Worm (Caenorhabditis elegans) whole organism, young adult: ENCODE measurements around the gene clec-59.

Source experiments
- F33H1.4 ChIP-seq: fragments of 200-800 bp; sonication (Bioruptor generic); IDR thresholded peaks from 2 replicates; pipeline ENCODE4 v1.3.6; 2022; ENCODE audit warnings: missing genetic modification reagents, missing genetic modification characterization, missing compliant biosample characterization
- hlh-12 ChIP-seq: sonication (generic microtip); optimal IDR thresholded peaks from 2 replicates; lab custom pipeline; 2016; ENCODE audit warnings: missing genetic modification characterization, missing compliant biosample characterization
- lin-35 ChIP-seq, 3 experiments: fragments of 150-350 bp in 2 of 3; sonication (generic microtip) in 1 of 3; optimal IDR thresholded peaks; 2 replicates each; lab custom pipeline; 2014 to 2018; ENCODE audit warnings: missing biosample characterization in 3 of 3, missing genetic modification characterization in 3 of 3, missing genetic modification reagents in 3 of 3
- nhr-179 ChIP-seq: sonication (generic microtip); optimal IDR thresholded peaks from 2 replicates; lab custom pipeline; 2016; ENCODE audit warnings: mild to moderate bottlenecking, missing genetic modification characterization, missing compliant biosample characterization
- snpc-4 ChIP-seq, 5 experiments: fragments of 150-350 bp in 1 of 5; sonication (generic microtip) in 4 of 5; optimal IDR thresholded peaks; 2 replicates each; lab custom pipeline; 2014 to 2018; ENCODE audit warnings: missing genetic modification characterization in 5 of 5, missing biosample characterization in 3 of 5, antibody characterized with exemption in 2 of 5, mild to moderate bottlenecking in 2 of 5, missing compliant biosample characterization in 2 of 5, missing genotype in 2 of 5, moderate library complexity in 2 of 5, missing genetic modification reagents in 1 of 5
- unc-130 ChIP-seq: sonication (generic microtip); optimal IDR thresholded peaks from 2 replicates; lab custom pipeline; 2016; ENCODE audit warnings: missing genetic modification reagents, missing genetic modification characterization, missing compliant biosample characterization
- unc-62 ChIP-seq: fragments of 150-350 bp; optimal IDR thresholded peaks from 2 replicates; lab custom pipeline; 2014; ENCODE audit warnings: missing biosample characterization, missing genetic modification reagents, missing genetic modification characterization

DNA sequence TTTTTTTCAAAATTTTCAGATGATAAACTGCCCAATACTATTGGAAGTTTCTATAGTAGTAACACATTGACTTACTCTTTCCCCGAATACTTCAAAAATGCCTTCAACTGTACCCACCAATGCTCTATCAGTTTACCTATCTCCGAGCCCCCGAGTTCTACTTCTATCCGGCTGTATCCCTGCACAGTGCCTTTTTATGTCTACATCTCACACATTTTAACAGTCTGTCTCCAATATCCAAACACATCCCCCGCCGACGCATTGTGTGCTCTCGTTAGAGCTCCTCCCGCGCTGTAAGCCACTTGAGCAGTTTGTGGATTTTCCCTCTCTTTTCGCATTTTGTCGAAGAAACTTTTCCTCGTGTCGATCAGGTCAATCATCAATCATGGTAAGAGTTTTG lies 12.7 kb downstream of the clec-59 start, which contains the start of gene tnc-2:
- TF ChIP-seq F33H1.4 (GFP tag; lab: Robert Waterston, UW) (no peak), snpc-4 (GFP tag; optimal IDR thresholded peaks at IDR 0.05; lab: Kevin White, UChicago) (no peak), snpc-4 (tag; optimal IDR thresholded peaks at IDR 0.05; lab: Kevin White, UChicago) (no peak), unc-62 (GFP tag; lab: Kevin White, UChicago) (no peak), unc-130 (GFP tag; lab: Kevin White, UChicago) (no peak), hlh-12 (tag; lab: Kevin White, UChicago) (no peak), lin-35 (GFP tag; optimal IDR thresholded peaks at IDR 0.05; lab: Kevin White, UChicago) (no peak), nhr-179 (tag; lab: Kevin White, UChicago) (no peak)
